Fruit fly (Drosophila melanogaster) whole organism, embryonic: ENCODE data around the gene CG32537.

ENCODE experiments used
- CG10147 ChIP-seq: fragments of 200-800 bp; sonication (Bioruptor generic); optimal IDR thresholded peaks from 2 replicates; lab custom pipeline; 2019; ENCODE audit warnings: missing biosample characterization, mild to moderate bottlenecking, missing genetic modification characterization, moderate library complexity
- CG12104 ChIP-seq: fragments of 200-800 bp; sonication (Bioruptor generic); optimal IDR thresholded peaks from 3 replicates; lab custom pipeline; 2016; ENCODE audit warnings: missing biosample characterization, missing genetic modification characterization
- CG13296 ChIP-seq: fragments of 200-800 bp; sonication (Bioruptor generic); optimal IDR thresholded peaks from 3 replicates; lab custom pipeline; 2018; ENCODE audit warnings: missing biosample characterization, mild to moderate bottlenecking, missing genetic modification characterization
- CG14667 ChIP-seq: fragments of 200-800 bp; sonication (Bioruptor generic); IDR thresholded peaks from 2 replicates; pipeline ENCODE4 v1.3.6; 2022; ENCODE audit warnings: missing biosample characterization, missing genetic modification characterization
- CG14965 ChIP-seq: fragments of 200-800 bp; sonication (Bioruptor generic); optimal IDR thresholded peaks from 2 replicates; lab custom pipeline; 2016; ENCODE audit warnings: missing biosample characterization, missing genetic modification characterization, borderline replicate concordance
- CG15479 ChIP-seq: fragments of 200-800 bp; sonication (Bioruptor generic); optimal IDR thresholded peaks from 3 replicates; lab custom pipeline; 2019; ENCODE audit warnings: missing biosample characterization, mild to moderate bottlenecking, missing genetic modification characterization, moderate library complexity
- CG16813 ChIP-seq: fragments of 200-800 bp; sonication (Bioruptor generic); IDR thresholded peaks from 3 replicates; pipeline ENCODE4 v1.3.6; 2022; ENCODE audit warnings: missing biosample characterization, missing genetic modification characterization; ENCODE audit not compliant: partially characterized antibody
- CG16815 ChIP-seq: fragments of 200-800 bp; sonication (Bioruptor generic); optimal IDR thresholded peaks from 3 replicates; lab custom pipeline; 2017; ENCODE audit warnings: missing biosample characterization, mild to moderate bottlenecking, missing genetic modification characterization
- CG17186 ChIP-seq: fragments of 200-800 bp; sonication (Bioruptor generic); optimal IDR thresholded peaks from 3 replicates; lab custom pipeline; 2017; ENCODE audit warnings: missing biosample characterization, missing genetic modification reagents, missing genetic modification characterization
- CG17328 ChIP-seq: fragments of 200-800 bp; sonication (Bioruptor generic); IDR thresholded peaks from 2 replicates; pipeline ENCODE4 v1.3.6; 2022; ENCODE audit warnings: missing biosample characterization, missing genetic modification characterization
- CG17361 ChIP-seq: fragments of 200-800 bp; sonication (Bioruptor generic); IDR thresholded peaks from 3 replicates; pipeline ENCODE4 v1.3.6; 2022; ENCODE audit warnings: missing biosample characterization, missing genetic modification characterization
- CG1792 ChIP-seq: fragments of 200-800 bp; sonication (Bioruptor generic); optimal IDR thresholded peaks from 2 replicates; lab custom pipeline; 2016; ENCODE audit warnings: missing biosample characterization, missing genetic modification characterization
- CG18764 ChIP-seq: fragments of 200-800 bp; sonication (Bioruptor generic); optimal IDR thresholded peaks from 3 replicates; lab custom pipeline; 2016; ENCODE audit warnings: missing biosample characterization, missing genetic modification characterization
- CG34422 ChIP-seq: fragments of 200-800 bp; sonication (Bioruptor generic); IDR thresholded peaks from 3 replicates; pipeline ENCODE4 v1.3.6; 2022; ENCODE audit warnings: missing biosample characterization, missing genetic modification characterization
- CG4820 ChIP-seq: fragments of 200-800 bp; sonication (Bioruptor generic); optimal IDR thresholded peaks from 3 replicates; lab custom pipeline; 2016; ENCODE audit warnings: missing biosample characterization, missing genetic modification characterization
- CG4854 ChIP-seq: fragments of 200-800 bp; sonication (Bioruptor generic); optimal IDR thresholded peaks from 2 replicates; lab custom pipeline; 2016; ENCODE audit warnings: missing biosample characterization, missing genetic modification characterization, inconsistent platforms
- CG5180 ChIP-seq: fragments of 200-800 bp; sonication (Bioruptor generic); optimal IDR thresholded peaks from 3 replicates; lab custom pipeline; 2017; ENCODE audit warnings: missing biosample characterization, missing genetic modification characterization, mild to moderate bottlenecking, moderate library complexity, missing genetic modification reagents
- CG6654 ChIP-seq: fragments of 200-800 bp; sonication (Bioruptor generic); optimal IDR thresholded peaks from 2 replicates; lab custom pipeline; 2017; ENCODE audit warnings: missing biosample characterization, mild to moderate bottlenecking, missing genetic modification characterization
- CG8388 ChIP-seq: fragments of 200-800 bp; sonication (Bioruptor generic); optimal IDR thresholded peaks from 2 replicates; lab custom pipeline; 2019; ENCODE audit warnings: missing biosample characterization, mild to moderate bottlenecking, missing genetic modification characterization, moderate library complexity
- CG8478 ChIP-seq: fragments of >200 bp; optimal IDR thresholded peaks from 2 replicates; lab custom pipeline; 2018
- CG8765 ChIP-seq: fragments of 200-800 bp; sonication (Bioruptor generic); IDR thresholded peaks from 2 replicates; pipeline ENCODE4 v1.3.6; 2022; ENCODE audit warnings: missing biosample characterization, missing genetic modification characterization
- CG9817 ChIP-seq: fragments of 200-800 bp; sonication (Bioruptor generic); optimal IDR thresholded peaks from 2 replicates; lab custom pipeline; 2018; ENCODE audit warnings: missing biosample characterization, mild to moderate bottlenecking, missing genetic modification characterization, moderate library complexity
- D ChIP-seq, 2 experiments: fragments of 200-800 bp in 1 of 2; fragments of >200 bp in 1 of 2; sonication (Bioruptor generic) in 1 of 2; optimal IDR thresholded peaks; 2 replicates in 1 of 2; 3 replicates in 1 of 2; lab custom pipeline; 2017; ENCODE audit warnings: mild to moderate bottlenecking in 1 of 2, missing biosample characterization in 1 of 2, missing genetic modification characterization in 1 of 2, missing genetic modification reagents in 1 of 2
- Doc2 ChIP-seq: fragments of 200-800 bp; sonication (Bioruptor generic); IDR thresholded peaks from 2 replicates; pipeline ENCODE4 v1.3.6; 2022; ENCODE audit warnings: missing biosample characterization, missing genetic modification characterization
- Drgx ChIP-seq: fragments of 200-800 bp; sonication (Bioruptor generic); IDR thresholded peaks from 2 replicates; pipeline ENCODE4 v1.3.6; 2022; ENCODE audit warnings: missing biosample characterization, missing genetic modification characterization
- Fer3 ChIP-seq: fragments of 200-800 bp; sonication (Bioruptor generic); optimal IDR thresholded peaks from 2 replicates; lab custom pipeline; 2018; ENCODE audit warnings: missing biosample characterization, mild to moderate bottlenecking, missing genetic modification characterization, moderate library complexity
- Hr78 ChIP-seq, 2 experiments: fragments of 200-800 bp in 1 of 2; fragments of >200 bp in 1 of 2; sonication (Bioruptor generic) in 1 of 2; optimal IDR thresholded peaks; 2 replicates each; lab custom pipeline; 2017 to 2019; ENCODE audit warnings: missing biosample characterization in 2 of 2, missing genetic modification characterization in 2 of 2, mild to moderate bottlenecking in 1 of 2, moderate library complexity in 1 of 2
- NfI ChIP-seq: fragments of 200-800 bp; sonication (Bioruptor generic); optimal IDR thresholded peaks from 3 replicates; lab custom pipeline; 2018; ENCODE audit warnings: missing biosample characterization, mild to moderate bottlenecking, missing genetic modification characterization, moderate library complexity
- Ravus ChIP-seq: fragments of 200-800 bp; sonication (Bioruptor generic); IDR thresholded peaks from 2 replicates; pipeline ENCODE4 v1.3.6; 2022; ENCODE audit warnings: missing biosample characterization, missing genetic modification characterization
- Side ChIP-seq: fragments of 200-800 bp; sonication (Bioruptor generic); optimal IDR thresholded peaks from 2 replicates; lab custom pipeline; 2016; ENCODE audit warnings: missing biosample characterization, missing genetic modification characterization
- Sry-δ ChIP-seq: fragments of 200-800 bp; sonication (Bioruptor generic); optimal IDR thresholded peaks from 2 replicates; lab custom pipeline; 2016; ENCODE audit warnings: missing biosample characterization, missing genetic modification characterization
- az2 ChIP-seq: fragments of 200-800 bp; sonication (Bioruptor generic); optimal IDR thresholded peaks from 3 replicates; lab custom pipeline; 2016; ENCODE audit warnings: missing biosample characterization, missing genetic modification characterization
- corto ChIP-seq: fragments of 200-800 bp; sonication (Bioruptor generic); optimal IDR thresholded peaks from 2 replicates; lab custom pipeline; 2016; ENCODE audit warnings: missing biosample characterization, mild to moderate bottlenecking, missing genetic modification characterization, moderate library complexity
- crc ChIP-seq: fragments of 200-800 bp; sonication (Bioruptor generic); optimal IDR thresholded peaks from 2 replicates; lab custom pipeline; 2016; ENCODE audit warnings: missing biosample characterization, missing genetic modification characterization
- fd64A ChIP-seq: fragments of 200-800 bp; sonication (Bioruptor generic); optimal IDR thresholded peaks from 3 replicates; lab custom pipeline; 2018; ENCODE audit warnings: missing biosample characterization, mild to moderate bottlenecking, missing genetic modification characterization
- ind ChIP-seq: fragments of 200-800 bp; sonication (Bioruptor generic); optimal IDR thresholded peaks from 3 replicates; lab custom pipeline; 2016; ENCODE audit warnings: missing biosample characterization, missing genetic modification characterization
- jing ChIP-seq: fragments of 200-800 bp; sonication (Bioruptor generic); optimal IDR thresholded peaks from 2 replicates; lab custom pipeline; 2018; ENCODE audit warnings: missing biosample characterization, mild to moderate bottlenecking, missing genetic modification characterization
- lov ChIP-seq, 2 experiments: fragments of 200-800 bp in 1 of 2; fragments of >200 bp in 1 of 2; sonication (Bioruptor generic) in 1 of 2; IDR thresholded peaks in 1 of 2; optimal IDR thresholded peaks in 1 of 2; 2 replicates in 1 of 2; 3 replicates in 1 of 2; pipeline versions ENCODE4 v1.3.6 to Lab custom; 2017 to 2022; ENCODE audit warnings: missing biosample characterization in 1 of 2, missing genetic modification characterization in 1 of 2
- org-1 ChIP-seq: fragments of 200-800 bp; sonication (Bioruptor generic); optimal IDR thresholded peaks from 2 replicates; lab custom pipeline; 2017; ENCODE audit warnings: missing biosample characterization, missing genetic modification characterization
- pan ChIP-seq, 4 experiments: fragments of >200 bp in 3 of 4; fragments of 200-800 bp in 1 of 4; sonication (Bioruptor generic) in 1 of 4; optimal IDR thresholded peaks in 3 of 4; IDR thresholded peaks in 1 of 4; 2 replicates each; pipeline versions ENCODE4 v1.3.6 to Lab custom; 2017 to 2022; ENCODE audit warnings: missing biosample characterization in 2 of 4, missing genetic modification characterization in 2 of 4, mixed read lengths in 1 of 4
- pfk ChIP-seq: fragments of 200-800 bp; sonication (Bioruptor generic); optimal IDR thresholded peaks from 2 replicates; lab custom pipeline; 2018; ENCODE audit warnings: missing biosample characterization, mild to moderate bottlenecking, missing genetic modification characterization, moderate library complexity
- row ChIP-seq: fragments of 200-800 bp; sonication (Bioruptor generic); IDR thresholded peaks from 3 replicates; pipeline ENCODE4 v1.3.6; 2022; ENCODE audit warnings: missing biosample characterization, missing genetic modification characterization
- scrt ChIP-seq: fragments of 200-800 bp; sonication (Bioruptor generic); optimal IDR thresholded peaks from 2 replicates; lab custom pipeline; 2018; ENCODE audit warnings: missing biosample characterization, mild to moderate bottlenecking, missing genetic modification characterization, moderate library complexity
- shn ChIP-seq: fragments of 200-800 bp; sonication (Bioruptor generic); optimal IDR thresholded peaks from 3 replicates; lab custom pipeline; 2016; ENCODE audit warnings: missing biosample characterization, missing genetic modification characterization
- slou ChIP-seq: fragments of 200-800 bp; sonication (Bioruptor generic); optimal IDR thresholded peaks from 3 replicates; lab custom pipeline; 2016; ENCODE audit warnings: missing biosample characterization, missing genetic modification characterization
- tio ChIP-seq: fragments of 200-800 bp; sonication (Bioruptor generic); optimal IDR thresholded peaks from 2 replicates; lab custom pipeline; 2017; ENCODE audit warnings: missing biosample characterization, missing genetic modification characterization, inconsistent platforms
- toy ChIP-seq: fragments of 200-800 bp; sonication (Bioruptor generic); IDR thresholded peaks from 2 replicates; pipeline ENCODE4 v1.3.6; 2022; ENCODE audit warnings: missing biosample characterization, missing genetic modification characterization
- wek ChIP-seq: fragments of 200-800 bp; sonication (Bioruptor generic); optimal IDR thresholded peaks from 3 replicates; lab custom pipeline; 2018; ENCODE audit warnings: missing biosample characterization, mild to moderate bottlenecking, missing genetic modification characterization, moderate library complexity
- z ChIP-seq: fragments of 200-800 bp; sonication (Bioruptor generic); IDR thresholded peaks from 3 replicates; pipeline ENCODE4 v1.3.6; 2022; ENCODE audit warnings: missing biosample characterization, missing genetic modification characterization

CG32537 gene

DNA sequence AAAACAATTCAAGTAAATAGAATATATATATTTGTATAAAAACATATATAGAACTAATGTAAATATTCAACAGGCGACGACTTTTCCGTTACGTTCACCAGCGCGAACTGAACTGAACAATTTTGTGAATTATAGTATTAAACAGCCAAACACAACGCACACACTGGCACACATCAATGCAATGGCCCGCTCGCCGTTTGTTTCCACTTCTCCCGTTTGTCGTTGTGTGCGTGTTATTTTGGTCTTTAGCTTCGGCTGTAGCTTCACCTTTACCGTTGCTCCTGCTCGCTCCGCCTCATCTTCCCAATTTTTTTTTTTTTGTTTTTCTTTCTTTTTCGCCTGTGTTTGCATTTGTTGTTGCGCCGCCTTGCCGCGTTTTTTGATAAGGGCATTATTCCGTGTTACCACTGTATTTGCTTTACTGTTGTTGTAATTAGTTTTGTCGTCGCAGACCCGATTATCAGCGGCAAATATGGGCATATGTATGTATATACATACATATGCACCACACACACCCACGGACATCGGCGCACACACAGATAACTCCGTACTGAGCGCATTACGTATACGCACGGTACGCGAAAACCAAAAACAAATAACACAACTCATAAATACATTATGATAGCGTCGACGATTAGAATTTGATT lies 31.6 kb upstream of the CG32537 start, which contains the start of gene CG8051 (continued):
- TF ChIP-seq Hr78 (GFP tag; optimal IDR thresholded peaks at IDR 0.05; lab: Kevin White, UChicago) (peak in 1 of 2 experiments; percentile 21), Doc2 (GFP tag; lab: Robert Waterston, UW) (no peak), CG8478 (no peak), z (GFP tag; lab: Robert Waterston, UW) (no peak), NfI (GFP tag; lab: Kevin White, UChicago) (no peak), CG16815 (no peak), corto (GFP tag; lab: Kevin White, UChicago) (no peak), pan (optimal IDR thresholded peaks at IDR 0.05; lab: Kevin White, UChicago) (no peak), pan (GFP tag; optimal IDR thresholded peaks at IDR 0.05 in 1 of 2, IDR thresholded peaks at IDR 0.05 in 1 of 2) (peak in 1 of 2 experiments; percentile 31), Drgx (GFP tag; lab: Robert Waterston, UW) (peak; percentile 20; the same call in 1 of the 2 replicates), tio (GFP tag; lab: Kevin White, UChicago) (no peak), CG10147 (no peak), CG18764 (GFP tag; lab: Kevin White, UChicago) (no peak), CG5180 (no peak), toy (GFP tag; lab: Robert Waterston, UW) (no peak), scrt (GFP tag; lab: Kevin White, UChicago) (no peak), CG14965 (GFP tag; lab: Kevin White, UChicago) (no peak), shn (peak; percentile 42), CG6654 (no peak), CG4820 (no peak), Fer3 (tag; lab: Kevin White, UChicago) (no peak), CG8765 (GFP tag; lab: Robert Waterston, UW) (no peak), CG15479 (GFP tag; lab: Kevin White, UChicago) (peak; percentile 68), slou (GFP tag; lab: Kevin White, UChicago) (no peak), CG17186 (no peak), CG17328 (GFP tag; lab: Robert Waterston, UW) (no peak), CG1792 (GFP tag; lab: Kevin White, UChicago) (peak; percentile 14), D (optimal IDR thresholded peaks at IDR 0.05; lab: Kevin White, UChicago) (no peak), D (GFP tag; optimal IDR thresholded peaks at IDR 0.05; lab: Kevin White, UChicago) (no peak), Sry-δ (GFP tag; lab: Kevin White, UChicago) (no peak), CG13296 (GFP tag; lab: Kevin White, UChicago) (peak; percentile 47), CG17361 (GFP tag; lab: Robert Waterston, UW) (no peak), CG34422 (GFP tag; lab: Robert Waterston, UW) (no peak), jing (GFP tag; lab: Kevin White, UChicago) (no peak), CG16813 (no peak), ind (GFP tag; lab: Kevin White, UChicago) (no peak), org-1 (GFP tag; lab: Kevin White, UChicago) (no peak), pfk (GFP tag; lab: Kevin White, UChicago) (no peak), Ravus (GFP tag; lab: Robert Waterston, UW) (no peak), CG4854 (GFP tag; lab: Kevin White, UChicago) (no peak), az2 (GFP tag; lab: Kevin White, UChicago) (no peak), lov (optimal IDR thresholded peaks at IDR 0.05; lab: Kevin White, UChicago) (no peak), lov (GFP tag; IDR thresholded peaks at IDR 0.05; lab: Robert Waterston, UW) (no peak), Side (GFP tag; lab: Kevin White, UChicago) (peak; percentile 13), CG12104 (no peak), wek (GFP tag; lab: Kevin White, UChicago) (no peak), CG8388 (no peak), CG9817 (tag; lab: Kevin White, UChicago) (no peak), CG14667 (no peak), crc (GFP tag; lab: Kevin White, UChicago) (no peak), row (peak; percentile 66), fd64A (GFP tag; lab: Kevin White, UChicago) (peak; percentile 13)
